Worm (Caenorhabditis elegans) whole organism, L3 larva: ENCODE data around the gene mig-22.

Experiments
- ama-1 ChIP-seq: fragments of 150-350 bp; optimal IDR thresholded peaks from 2 replicates; lab custom pipeline; 2018
- egl-27 ChIP-seq: sonication (generic microtip); optimal IDR thresholded peaks from 4 replicates; lab custom pipeline; 2017; ENCODE audit warnings: missing biosample characterization, missing genetic modification reagents, missing genetic modification characterization
- elt-2 ChIP-seq: sonication (generic microtip); optimal IDR thresholded peaks from 2 replicates; lab custom pipeline; 2016; ENCODE audit warnings: missing genetic modification reagents, mild to moderate bottlenecking, missing genetic modification characterization, missing compliant biosample characterization
- unc-62 ChIP-seq: fragments of 150-350 bp; sonication (generic microtip); optimal IDR thresholded peaks from 4 replicates; lab custom pipeline; 2014; ENCODE audit warnings: missing biosample characterization, missing genetic modification reagents, missing genetic modification characterization

DNA sequence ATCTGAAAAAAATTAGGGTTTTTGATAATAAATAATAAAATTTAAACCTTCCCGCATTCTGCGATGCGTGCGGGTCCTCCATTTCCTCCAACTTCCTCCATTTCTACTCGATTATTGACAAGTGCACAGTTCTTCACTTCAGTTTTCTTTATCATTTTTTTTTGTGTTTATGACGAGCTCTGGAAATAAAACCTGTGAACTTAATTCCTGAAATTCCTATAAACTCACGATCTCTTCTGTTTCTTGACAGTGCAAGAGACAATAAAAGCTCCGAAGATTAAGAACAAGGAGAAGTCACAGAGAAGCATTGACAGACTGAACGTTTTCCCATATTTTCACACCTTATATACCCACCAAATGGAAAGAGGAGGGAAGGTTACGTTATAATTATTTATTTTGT, 4.7 kb upstream of the mig-22 start, which contains the start of gene K02D10.3:
- TF ChIP-seq unc-62 (GFP tag; lab: Kevin White, UChicago) (no peak), egl-27 (tag; lab: Kevin White, UChicago) (no peak), elt-2 (tag; lab: Kevin White, UChicago) (no peak), ama-1 (no peak)
